Fruit fly (Drosophila melanogaster): ENCODE data around the gene CG4502.

CG4502 gene

DNA sequence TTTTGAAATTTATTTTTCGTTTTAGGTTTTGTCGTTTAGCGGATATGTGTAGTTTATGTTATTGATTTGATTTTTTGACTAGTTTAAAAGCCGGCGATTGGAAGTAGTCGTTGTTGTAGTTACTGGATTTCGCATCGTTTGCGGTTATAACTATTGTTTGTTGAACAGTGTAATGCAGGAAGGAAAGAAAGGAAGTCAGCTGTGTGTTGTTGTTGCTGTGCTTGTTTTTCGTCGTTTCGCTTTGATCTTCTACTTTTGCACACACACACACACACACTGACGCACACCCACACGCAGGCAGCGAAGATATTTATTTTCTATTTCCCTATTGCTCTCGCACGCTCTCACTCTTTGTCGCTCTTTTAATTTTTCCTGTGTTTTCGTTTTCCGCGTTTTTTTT, 15.1 kb upstream of the CG4502 start (continued):
- TF ChIP-seq CG34376 (GFP tag; optimal IDR thresholded peaks at IDR 0.05) (no peak), btn (GFP tag; optimal IDR thresholded peaks at IDR 0.05) (no peak), fd64A (GFP tag; optimal IDR thresholded peaks at IDR 0.05) (no peak), Jarid2 (GFP tag; optimal IDR thresholded peaks at IDR 0.05) (no peak), Atf3 (GFP tag; optimal IDR thresholded peaks at IDR 0.05) (no peak), CG14860 (GFP tag; IDR thresholded peaks at IDR 0.05; ENCODE audit: partially characterized antibody) (no peak), CG13296 (GFP tag; optimal IDR thresholded peaks at IDR 0.05) (no peak), dm (GFP tag; optimal IDR thresholded peaks at IDR 0.05) (no peak), Myb (GFP tag; optimal IDR thresholded peaks at IDR 0.05) (no peak), CG18011 (GFP tag; optimal IDR thresholded peaks at IDR 0.05) (no peak), eyg (GFP tag; optimal IDR thresholded peaks at IDR 0.05) (no peak), Dp (GFP tag; optimal IDR thresholded peaks at IDR 0.05) (no peak), Fer1 (GFP tag; optimal IDR thresholded peaks at IDR 0.05) (no peak), CG30020 (tag; optimal IDR thresholded peaks at IDR 0.05) (no peak), CG1603 (tag; optimal IDR thresholded peaks at IDR 0.05) (peak; percentile 1), tx (GFP tag; optimal IDR thresholded peaks at IDR 0.05) (no peak), CG10267 (tag; optimal IDR thresholded peaks at IDR 0.05) (no peak), sqz (GFP tag; optimal IDR thresholded peaks at IDR 0.05) (no peak), ase (GFP tag; IDR thresholded peaks at IDR 0.05) (no peak), CG13123 (GFP tag; optimal IDR thresholded peaks at IDR 0.05) (no peak), Nf-YC (tag; optimal IDR thresholded peaks at IDR 0.05) (no peak), CG6654 (GFP tag; optimal IDR thresholded peaks at IDR 0.05) (no peak), fru (optimal IDR thresholded peaks at IDR 0.05) (no peak), crc (GFP tag; optimal IDR thresholded peaks at IDR 0.05) (no peak), CG43689 (GFP tag; IDR thresholded peaks at IDR 0.05) (no peak), CG4282 (GFP tag; optimal IDR thresholded peaks at IDR 0.05) (no peak), bbx (GFP tag; IDR thresholded peaks at IDR 0.05; ENCODE audit: partially characterized antibody) (no peak), CG4424 (GFP tag; optimal IDR thresholded peaks at IDR 0.05) (no peak), mld (GFP tag; IDR thresholded peaks at IDR 0.05; ENCODE audit: partially characterized antibody) (0 out of 3 replicates have a peak, but pooled peaks have one; percentile 11), zf30C (GFP tag; optimal IDR thresholded peaks at IDR 0.05) (peak; percentile 60), CG16779 (GFP tag; IDR thresholded peaks at IDR 0.05) (no peak), gcm2 (GFP tag; optimal IDR thresholded peaks at IDR 0.05) (no peak), lab (GFP tag; optimal IDR thresholded peaks at IDR 0.05) (no peak), CG10462 (GFP tag; optimal IDR thresholded peaks at IDR 0.05) (no peak), Ssrp (tag; optimal IDR thresholded peaks at IDR 0.05) (no peak), tio (GFP tag; optimal IDR thresholded peaks at IDR 0.05) (no peak), pros (GFP tag; optimal IDR thresholded peaks at IDR 0.05) (no peak)

DNA sequence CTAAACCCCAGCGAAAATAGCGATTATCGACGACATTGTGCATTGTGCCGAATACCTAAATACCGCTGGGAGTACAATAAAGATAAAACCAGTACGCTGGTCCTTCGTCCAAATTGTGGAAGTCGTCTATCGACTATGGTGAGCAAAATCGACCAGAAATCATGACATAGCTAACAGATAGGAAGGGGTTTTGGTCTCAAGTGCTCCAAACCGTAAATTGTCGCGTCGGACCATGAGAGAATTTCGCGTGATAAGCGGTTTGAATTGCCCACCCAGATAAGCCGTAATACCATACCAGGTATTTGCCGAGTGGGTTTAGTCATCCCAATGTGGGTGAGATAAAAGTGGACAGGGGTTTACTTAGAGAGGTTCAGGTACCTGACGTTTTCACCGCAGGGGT, 13.9 kb upstream of the CG4502 start:
- TF ChIP-seq Poxn (GFP tag; IDR thresholded peaks at IDR 0.05) (no peak), p53 (GFP tag; optimal IDR thresholded peaks at IDR 0.05) (no peak), gsb-n (tag; optimal IDR thresholded peaks at IDR 0.05) (no peak), CG10543 (GFP tag; optimal IDR thresholded peaks at IDR 0.05) (peak; percentile 21), salm (tag; optimal IDR thresholded peaks at IDR 0.05) (no peak), CG32772 (GFP tag; IDR thresholded peaks at IDR 0.05) (no peak), CG34376 (GFP tag; optimal IDR thresholded peaks at IDR 0.05) (peak; percentile 94), CG10209 (GFP tag; optimal IDR thresholded peaks at IDR 0.05) (no peak), CG16863 (GFP tag; optimal IDR thresholded peaks at IDR 0.05) (no peak), CG32532 (GFP tag; IDR thresholded peaks at IDR 0.05) (peak; percentile 28; the same call in 1 of the 2 replicates), yki (optimal IDR thresholded peaks at IDR 0.05) (no peak), crp (GFP tag; optimal IDR thresholded peaks at IDR 0.05) (no peak), CG8765 (GFP tag; IDR thresholded peaks at IDR 0.05) (no peak), CG3281 (GFP tag; optimal IDR thresholded peaks at IDR 0.05) (peak; percentile 2), Dp (GFP tag; optimal IDR thresholded peaks at IDR 0.05) (no peak), CG8478 (optimal IDR thresholded peaks at IDR 0.05) (no peak), CG14667 (GFP tag; IDR thresholded peaks at IDR 0.05) (no peak), CG34422 (GFP tag; IDR thresholded peaks at IDR 0.05) (no peak), lilli (GFP tag; optimal IDR thresholded peaks at IDR 0.05) (no peak), gro (GFP tag; optimal IDR thresholded peaks at IDR 0.05) (no peak)
